Fruit fly (Drosophila melanogaster): ENCODE measurements around the gene msb1l.

The msb1l gene

dm6 chr2L:19546869-19547710, 30.4 kb upstream of the msb1l start, which contains the start of gene CG10337 (continued):
- peak; percentile 7 for TF ChIP-seq lz (GFP tag; optimal IDR thresholded peaks at IDR 0.05)
- no peak for TF ChIP-seq CG10669 (GFP tag; optimal IDR thresholded peaks at IDR 0.05)
- peak; percentile 34 for TF ChIP-seq topi (GFP tag; optimal IDR thresholded peaks at IDR 0.05)
- TF ChIP-seq OdsH (GFP tag; optimal IDR thresholded peaks at IDR 0.05) = peak; percentile 9
- TF ChIP-seq CG15336 (GFP tag; IDR thresholded peaks at IDR 0.05) = peak; percentile 52
- no peak for TF ChIP-seq CG7368 (GFP tag; optimal IDR thresholded peaks at IDR 0.05)
- TF ChIP-seq fd59A (GFP tag; optimal IDR thresholded peaks at IDR 0.05) = no peak
- TF ChIP-seq Met (GFP tag; optimal IDR thresholded peaks at IDR 0.05) = peak; percentile 38
- peak; percentile 6 for TF ChIP-seq esn (GFP tag; optimal IDR thresholded peaks at IDR 0.05)
- peak; percentile 12 for TF ChIP-seq acj6 (GFP tag; optimal IDR thresholded peaks at IDR 0.05)
- no peak for TF ChIP-seq Eip75B (GFP tag; optimal IDR thresholded peaks at IDR 0.05)
- TF ChIP-seq CG4318 (GFP tag; optimal IDR thresholded peaks at IDR 0.05) = no peak
- TF ChIP-seq CG8319 (GFP tag; optimal IDR thresholded peaks at IDR 0.05) = no peak
- peak; percentile 13 to 15 for TF ChIP-seq ss (GFP tag; optimal IDR thresholded peaks at IDR 0.05)
- TF ChIP-seq CG8119 (GFP tag; IDR thresholded peaks at IDR 0.05) = peak; percentile 36; the same call in 1 of the 3 replicates
- peak; percentile 8 for TF ChIP-seq Ets96B (tag; optimal IDR thresholded peaks at IDR 0.05)
- peak; percentile 84 for TF ChIP-seq Eip78C (GFP tag)
- TF ChIP-seq CG6854 (GFP tag; optimal IDR thresholded peaks at IDR 0.05) = no peak
- no peak for TF ChIP-seq CG16779 (tag; optimal IDR thresholded peaks at IDR 0.05)
- no peak for TF ChIP-seq CG1621 (tag; optimal IDR thresholded peaks at IDR 0.05)
- no peak for TF ChIP-seq Lpt (GFP tag; optimal IDR thresholded peaks at IDR 0.05)
- peak; percentile 55 for TF ChIP-seq vri (GFP tag; optimal IDR thresholded peaks at IDR 0.05)
- peak; percentile 25 for TF ChIP-seq CG3919 (GFP tag; optimal IDR thresholded peaks at IDR 0.05)
- no peak for TF ChIP-seq Ets21C (GFP tag; optimal IDR thresholded peaks at IDR 0.05)

dm6 chr2L:19548158-19548557, 29.3 kb upstream of the msb1l start, which contains the start of gene Tep4:
Gene Tep4 (plus strand): TSS chr2L:19548507.
- TF ChIP-seq fkh (GFP tag; optimal IDR thresholded peaks at IDR 0.05) (peak; percentile 4), CG1621 (tag; optimal IDR thresholded peaks at IDR 0.05) (peak; percentile 9), acj6 (GFP tag; optimal IDR thresholded peaks at IDR 0.05) (no peak), Lpt (GFP tag; optimal IDR thresholded peaks at IDR 0.05) (no peak), CG15336 (GFP tag; IDR thresholded peaks at IDR 0.05) (peak; percentile 29; the same call in 1 of the 2 replicates), eg (GFP tag; IDR thresholded peaks at IDR 0.05) (peak; percentile 30; the same call in 1 of the 3 replicates)

dm6 chr2L:19549412-19549811, 28.1 kb upstream of the msb1l start:
- TF ChIP-seq svp (GFP tag) (peak; percentile 91), fkh (GFP tag; optimal IDR thresholded peaks at IDR 0.05) (peak; percentile 93), CG31627 (GFP tag; optimal IDR thresholded peaks at IDR 0.05) (no peak), Eip78C (GFP tag) (peak; percentile 71), Ets21C (GFP tag; optimal IDR thresholded peaks at IDR 0.05) (no peak), ss (GFP tag; optimal IDR thresholded peaks at IDR 0.05) (no peak), fd59A (GFP tag; optimal IDR thresholded peaks at IDR 0.05) (no peak), lz (GFP tag; optimal IDR thresholded peaks at IDR 0.05) (no peak), CG6854 (GFP tag; optimal IDR thresholded peaks at IDR 0.05) (peak; percentile 74), CG11762 (GFP tag; optimal IDR thresholded peaks at IDR 0.05; ENCODE audit: insufficient read depth) (no peak), CG8632 (GFP tag; optimal IDR thresholded peaks at IDR 0.05) (no peak), Eip75B (GFP tag; optimal IDR thresholded peaks at IDR 0.05) (peak; percentile 68), Smox (GFP tag; optimal IDR thresholded peaks at IDR 0.05) (peak; percentile 40), vri (GFP tag; optimal IDR thresholded peaks at IDR 0.05) (peak; percentile 71), pdm3 (GFP tag; optimal IDR thresholded peaks at IDR 0.05) (no peak), CG16779 (tag; optimal IDR thresholded peaks at IDR 0.05) (no peak), Hr39 (GFP tag; optimal IDR thresholded peaks at IDR 0.05) (no peak), achi (GFP tag; optimal IDR thresholded peaks at IDR 0.05) (peak; percentile 37), Blimp-1 (GFP tag; optimal IDR thresholded peaks at IDR 0.05) (peak; percentile 32), CG32006 (GFP tag; optimal IDR thresholded peaks at IDR 0.05) (no peak), CG6792 (GFP tag; optimal IDR thresholded peaks at IDR 0.05) (peak; percentile 12), CG6808 (GFP tag; optimal IDR thresholded peaks at IDR 0.05) (peak; percentile 70), Lpt (GFP tag; optimal IDR thresholded peaks at IDR 0.05) (peak; percentile 50), topi (GFP tag; optimal IDR thresholded peaks at IDR 0.05) (no peak), Sox102F (GFP tag; optimal IDR thresholded peaks at IDR 0.05) (peak; percentile 48), Sox14 (GFP tag; optimal IDR thresholded peaks at IDR 0.05) (no peak), eg (GFP tag; IDR thresholded peaks at IDR 0.05) (no peak; the same call in 2 of the 3 replicates), Eip93F (GFP tag; optimal IDR thresholded peaks at IDR 0.05) (no peak), esn (GFP tag; optimal IDR thresholded peaks at IDR 0.05) (peak; percentile 20), Sox15 (GFP tag; optimal IDR thresholded peaks at IDR 0.05) (no peak), CG15336 (GFP tag; IDR thresholded peaks at IDR 0.05) (no peak), CG9139 (GFP tag; optimal IDR thresholded peaks at IDR 0.05) (peak; percentile 29)

All from whole organism, prepupa.